Fruit fly (Drosophila melanogaster): ENCODE measurements around the gene Cyp309a2.

DNA sequence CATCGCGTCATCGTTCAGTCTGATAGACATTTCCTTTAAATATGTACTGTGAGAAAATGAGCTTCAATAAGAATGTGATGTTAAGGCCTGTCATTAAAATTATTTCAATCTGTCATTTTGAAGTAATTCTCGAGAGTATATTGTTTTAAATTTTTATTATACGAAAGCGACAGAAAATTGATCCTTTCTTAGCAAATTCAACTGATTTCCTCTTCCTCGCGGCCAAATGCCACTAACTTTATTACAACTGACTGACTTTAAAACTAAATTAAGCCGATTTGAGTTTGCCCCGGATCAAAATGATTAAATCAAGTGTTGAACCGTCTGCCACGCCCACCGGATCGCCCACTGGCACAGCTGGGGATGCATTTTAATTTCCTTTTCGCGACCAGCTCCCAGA lies 20.1 kb downstream of the Cyp309a2 start, which contains the start of gene CG3515:
- TF ChIP-seq Ets98B (GFP tag; IDR thresholded peaks at IDR 0.05) (no peak), gl (tag; optimal IDR thresholded peaks at IDR 0.05) (no peak), CG12605 (GFP tag; IDR thresholded peaks at IDR 0.05) (no peak), Snoo (tag; optimal IDR thresholded peaks at IDR 0.05) (no peak), CG14655 (GFP tag; optimal IDR thresholded peaks at IDR 0.05) (no peak), CG8159 (tag; optimal IDR thresholded peaks at IDR 0.05) (no peak), CG10348 (GFP tag; IDR thresholded peaks at IDR 0.05) (no peak), CG34367 (tag; optimal IDR thresholded peaks at IDR 0.05) (no peak), fd96Ca (GFP tag; IDR thresholded peaks at IDR 0.05) (no peak)

All from whole organism, pupa.